Worm (Caenorhabditis elegans) whole organism, L1 larva: Measurements from ENCODE around the gene srt-41.

ENCODE experiments used
- C04F5.9 ChIP-seq: sonication (generic microtip); optimal IDR thresholded peaks from 2 replicates; lab custom pipeline; 2016; ENCODE audit warnings: missing genetic modification characterization, missing compliant biosample characterization
- C34B4.2 ChIP-seq: sonication (generic microtip); optimal IDR thresholded peaks from 2 replicates; lab custom pipeline; 2017; ENCODE audit warnings: mild to moderate bottlenecking, missing genetic modification characterization, missing compliant biosample characterization
- F16B12.6 ChIP-seq: fragments of 150-350 bp; optimal IDR thresholded peaks from 2 replicates; lab custom pipeline; 2014; ENCODE audit warnings: missing biosample characterization, missing genetic modification characterization
- Y116A8C.19 ChIP-seq: sonication (generic microtip); optimal IDR thresholded peaks from 2 replicates; lab custom pipeline; 2016; ENCODE audit warnings: missing compliant biosample characterization, missing genetic modification characterization, borderline replicate concordance
- aha-1 ChIP-seq: fragments of 150-350 bp; optimal IDR thresholded peaks from 2 replicates; lab custom pipeline; 2014; ENCODE audit warnings: missing biosample characterization, missing genetic modification characterization
- alr-1 ChIP-seq: fragments of 200-800 bp; sonication (Bioruptor generic); optimal IDR thresholded peaks from 2 replicates; lab custom pipeline; 2018; ENCODE audit warnings: borderline replicate concordance, mild to moderate bottlenecking, missing genetic modification characterization, missing compliant biosample characterization
- aly-2 ChIP-seq: fragments of 150-350 bp; optimal IDR thresholded peaks from 2 replicates; lab custom pipeline; 2014; ENCODE audit warnings: missing biosample characterization, missing genetic modification characterization
- ama-1 ChIP-seq: fragments of 150-350 bp; optimal IDR thresholded peaks from 2 replicates; lab custom pipeline; 2014
- blmp-1 ChIP-seq: fragments of 150-350 bp; optimal IDR thresholded peaks from 2 replicates; lab custom pipeline; 2014; ENCODE audit warnings: missing biosample characterization, missing genetic modification characterization
- ceh-8 ChIP-seq: fragments of 200-800 bp; sonication (Bioruptor generic); optimal IDR thresholded peaks from 2 replicates; lab custom pipeline; 2018; ENCODE audit warnings: mild to moderate bottlenecking, missing genetic modification characterization, moderate library complexity, missing compliant biosample characterization
- ces-1 ChIP-seq: fragments of 150-350 bp; optimal IDR thresholded peaks from 2 replicates; lab custom pipeline; 2014; ENCODE audit warnings: missing biosample characterization, missing genetic modification reagents, missing genetic modification characterization
- dpl-1 ChIP-seq, 3 experiments: fragments of 150-350 bp in 2 of 3; sonication (generic microtip) in 1 of 3; optimal IDR thresholded peaks; 2 replicates each; lab custom pipeline; 2014 to 2017; ENCODE audit warnings: missing biosample characterization in 3 of 3, missing genetic modification characterization in 3 of 3, missing genetic modification reagents in 3 of 3
- dsc-1 ChIP-seq: sonication (generic microtip); optimal IDR thresholded peaks from 2 replicates; lab custom pipeline; 2016; ENCODE audit warnings: mild to moderate bottlenecking, missing genetic modification characterization, missing compliant biosample characterization
- efl-3 ChIP-seq: fragments of 200-800 bp; sonication (Bioruptor generic); optimal IDR thresholded peaks from 2 replicates; lab custom pipeline; 2018; ENCODE audit warnings: mild to moderate bottlenecking, missing genetic modification characterization, missing compliant biosample characterization
- elt-3 ChIP-seq, 6 experiments: fragments of 150-350 bp in 1 of 6; sonication (generic microtip); optimal IDR thresholded peaks; 2 replicates each; lab custom pipeline; 2017 to 2018; ENCODE audit warnings: missing biosample characterization in 6 of 6, missing genetic modification characterization in 6 of 6, inconsistent platforms in 1 of 6
- ets-5 ChIP-seq: fragments of 200-800 bp; sonication (Bioruptor generic); IDR thresholded peaks from 2 replicates; pipeline ENCODE4 v1.3.6; 2022; ENCODE audit warnings: missing genetic modification characterization, missing compliant biosample characterization
- fkh-8 ChIP-seq: sonication (generic microtip); optimal IDR thresholded peaks from 2 replicates; lab custom pipeline; 2016; ENCODE audit warnings: mild to moderate bottlenecking, missing genetic modification characterization, missing compliant biosample characterization
- hlh-17 ChIP-seq: fragments of 200-800 bp; sonication (Bioruptor generic); optimal IDR thresholded peaks from 2 replicates; lab custom pipeline; 2018; ENCODE audit warnings: missing genetic modification characterization, mild to moderate bottlenecking, missing compliant biosample characterization, moderate library complexity, borderline replicate concordance
- hlh-4 ChIP-seq: sonication (generic microtip); optimal IDR thresholded peaks from 2 replicates; lab custom pipeline; 2016; ENCODE audit warnings: mild to moderate bottlenecking, missing genetic modification characterization, missing compliant biosample characterization
- hpl-2 ChIP-seq: fragments of 150-350 bp; optimal IDR thresholded peaks from 2 replicates; lab custom pipeline; 2014; ENCODE audit warnings: missing biosample characterization, missing genetic modification reagents, missing genetic modification characterization
- irx-1 ChIP-seq: sonication (generic microtip); optimal IDR thresholded peaks from 2 replicates; lab custom pipeline; 2016; ENCODE audit warnings: missing genetic modification characterization, missing compliant biosample characterization
- jun-1 ChIP-seq: fragments of 150-350 bp; optimal IDR thresholded peaks from 2 replicates; lab custom pipeline; 2014; ENCODE audit warnings: missing biosample characterization, missing genetic modification reagents, missing genetic modification characterization
- lin-13 ChIP-seq: fragments of 150-350 bp; optimal IDR thresholded peaks from 2 replicates; lab custom pipeline; 2014; ENCODE audit warnings: missing biosample characterization, missing genetic modification reagents, missing genetic modification characterization
- lin-14 ChIP-seq: fragments of 200-800 bp; sonication (Bioruptor generic); optimal IDR thresholded peaks from 2 replicates; lab custom pipeline; 2018; ENCODE audit warnings: mild to moderate bottlenecking, missing genetic modification characterization, moderate library complexity, missing compliant biosample characterization
- lin-15B ChIP-seq: fragments of 150-350 bp; sonication (generic microtip); optimal IDR thresholded peaks from 3 replicates; lab custom pipeline; 2014; ENCODE audit warnings: missing biosample characterization, missing genetic modification characterization
- lin-35 ChIP-seq, 2 experiments: fragments of 150-350 bp; optimal IDR thresholded peaks; 2 replicates each; lab custom pipeline; 2014; ENCODE audit warnings: missing biosample characterization in 2 of 2, missing genetic modification characterization in 2 of 2, missing genetic modification reagents in 2 of 2
- lin-39 ChIP-seq: fragments of 150-350 bp; optimal IDR thresholded peaks from 2 replicates; lab custom pipeline; 2014; ENCODE audit warnings: missing biosample characterization, missing genetic modification reagents, missing genetic modification characterization
- lir-3 ChIP-seq: sonication (generic microtip); optimal IDR thresholded peaks from 2 replicates; lab custom pipeline; 2016; ENCODE audit warnings: mild to moderate bottlenecking, missing genetic modification characterization, moderate library complexity, missing compliant biosample characterization; ENCODE audit not compliant: poor library complexity
- lsy-2 ChIP-seq, 2 experiments: fragments of 150-350 bp; optimal IDR thresholded peaks; 2 replicates each; lab custom pipeline; 2014; ENCODE audit warnings: missing biosample characterization in 2 of 2, missing genetic modification characterization in 2 of 2
- mab-9 ChIP-seq: fragments of 200-800 bp; sonication (Bioruptor generic); IDR thresholded peaks from 2 replicates; pipeline ENCODE4 v1.3.6; 2022; ENCODE audit warnings: missing genetic modification reagents, missing genetic modification characterization, missing compliant biosample characterization
- mdl-1 ChIP-seq, 2 experiments: fragments of 150-350 bp; optimal IDR thresholded peaks; 2 replicates each; lab custom pipeline; 2014 to 2017; ENCODE audit warnings: missing biosample characterization in 2 of 2, missing genetic modification characterization in 2 of 2, inconsistent platforms in 1 of 2
- mef-2 ChIP-seq: fragments of 150-350 bp; optimal IDR thresholded peaks from 2 replicates; lab custom pipeline; 2014; ENCODE audit warnings: missing biosample characterization, missing genetic modification characterization
- mep-1 ChIP-seq: fragments of 150-350 bp; optimal IDR thresholded peaks from 2 replicates; lab custom pipeline; 2014; ENCODE audit warnings: missing biosample characterization, missing genetic modification characterization
- nhr-12 ChIP-seq: sonication (generic microtip); optimal IDR thresholded peaks from 2 replicates; lab custom pipeline; 2017; ENCODE audit warnings: missing biosample characterization, missing genetic modification characterization
- nhr-28 ChIP-seq: fragments of 150-350 bp; optimal IDR thresholded peaks from 2 replicates; lab custom pipeline; 2014; ENCODE audit warnings: missing biosample characterization, missing genetic modification characterization
- nhr-47 ChIP-seq: sonication (generic microtip); optimal IDR thresholded peaks from 2 replicates; lab custom pipeline; 2016; ENCODE audit warnings: mild to moderate bottlenecking, missing genetic modification characterization, moderate library complexity, missing compliant biosample characterization
- nhr-71 ChIP-seq: sonication (generic microtip); optimal IDR thresholded peaks from 2 replicates; lab custom pipeline; 2016; ENCODE audit warnings: mild to moderate bottlenecking, missing genetic modification characterization, moderate library complexity, missing compliant biosample characterization
- nhr-85 ChIP-seq: sonication (generic microtip); peaks from one replicate; lab custom pipeline; 2016; ENCODE audit warnings: missing genetic modification characterization, inconsistent platforms, missing compliant biosample characterization
- nhr-90 ChIP-seq: sonication (generic microtip); optimal IDR thresholded peaks from 2 replicates; lab custom pipeline; 2016; ENCODE audit warnings: mild to moderate bottlenecking, missing genetic modification characterization, missing compliant biosample characterization; ENCODE audit not compliant: poor library complexity
- rnt-1 ChIP-seq: sonication (generic microtip); optimal IDR thresholded peaks from 2 replicates; lab custom pipeline; 2016; ENCODE audit warnings: mild to moderate bottlenecking, missing genetic modification characterization, moderate library complexity, missing compliant biosample characterization
- skn-1 ChIP-seq: fragments of 150-350 bp; optimal IDR thresholded peaks from 2 replicates; lab custom pipeline; 2014; ENCODE audit warnings: missing biosample characterization, missing genetic modification characterization
- snpc-4 ChIP-seq: fragments of 150-350 bp; optimal IDR thresholded peaks from 2 replicates; lab custom pipeline; 2014; ENCODE audit warnings: missing biosample characterization, missing genetic modification characterization
- snu-23 ChIP-seq: sonication (generic microtip); optimal IDR thresholded peaks from 2 replicates; lab custom pipeline; 2016; ENCODE audit warnings: missing genetic modification characterization, missing compliant biosample characterization
- sox-4 ChIP-seq: sonication (generic microtip); optimal IDR thresholded peaks from 2 replicates; lab custom pipeline; 2016; ENCODE audit warnings: missing genetic modification characterization, missing compliant biosample characterization
- sptf-1 ChIP-seq: fragments of 150-350 bp; optimal IDR thresholded peaks from 2 replicates; lab custom pipeline; 2014; ENCODE audit warnings: missing biosample characterization, missing genetic modification characterization
- sup-37 ChIP-seq: fragments of 200-800 bp; sonication (Bioruptor generic); optimal IDR thresholded peaks from 2 replicates; lab custom pipeline; 2018; ENCODE audit warnings: mild to moderate bottlenecking, missing genetic modification characterization, missing compliant biosample characterization
- tbx-2 ChIP-seq: sonication (generic microtip); optimal IDR thresholded peaks from 2 replicates; lab custom pipeline; 2016; ENCODE audit warnings: missing genetic modification characterization, missing compliant biosample characterization
- unc-130 ChIP-seq: fragments of 150-350 bp; optimal IDR thresholded peaks from 2 replicates; lab custom pipeline; 2017; ENCODE audit warnings: missing biosample characterization, missing genetic modification characterization, inconsistent platforms
- xbp-1 ChIP-seq: sonication (generic microtip); optimal IDR thresholded peaks from 2 replicates; lab custom pipeline; 2016; ENCODE audit warnings: missing genetic modification characterization, missing compliant biosample characterization
- zag-1 ChIP-seq: fragments of 150-350 bp; optimal IDR thresholded peaks from 2 replicates; lab custom pipeline; 2014; ENCODE audit warnings: missing biosample characterization, missing genetic modification characterization
- ztf-11 ChIP-seq, 2 experiments: sonication (generic microtip); optimal IDR thresholded peaks; 2 replicates each; lab custom pipeline; 2016 to 2017; ENCODE audit warnings: missing genetic modification characterization in 2 of 2, missing biosample characterization in 1 of 2, missing compliant biosample characterization in 1 of 2

srt-41 gene

ce11 chrV:1804645-1805559 is 2.0 kb upstream of the srt-41 start, which contains the start of the genes hsp-16.2 and hsp-16.41:
hsp-16.2 (minus strand) TSS chrV:1804957.
hsp-16.41 (plus strand) TSS chrV:1805178.
- no peak for TF ChIP-seq lir-3 (tag; lab: Kevin White, UChicago)
- TF ChIP-seq irx-1 = no peak
- TF ChIP-seq jun-1 = no peak
- peak; percentile 31 for TF ChIP-seq skn-1 (tag; lab: Kevin White, UChicago)
- no peak for TF ChIP-seq alr-1 (tag; lab: Kevin White, UChicago)
- no peak for TF ChIP-seq unc-130
- no peak for TF ChIP-seq zag-1 (tag; lab: Kevin White, UChicago)
- no peak for TF ChIP-seq sup-37 (GFP tag; lab: Kevin White, UChicago)
- peak; percentile 80 for TF ChIP-seq snu-23 (GFP tag; lab: Kevin White, UChicago)
- no peak for TF ChIP-seq lin-39
- peak; percentile 56 for TF ChIP-seq mep-1
- no peak for TF ChIP-seq hlh-17 (GFP tag; lab: Kevin White, UChicago)
- TF ChIP-seq aly-2 (tag; lab: Kevin White, UChicago) = no peak
- no peak for TF ChIP-seq Y116A8C.19
- TF ChIP-seq xbp-1 (tag; lab: Kevin White, UChicago) = peak; percentile 32
- peak; percentile 13 for TF ChIP-seq aha-1 (tag; lab: Kevin White, UChicago)
- no peak for TF ChIP-seq ets-5 (GFP tag; lab: Robert Waterston, UW)
- no peak for TF ChIP-seq nhr-28 (tag; lab: Kevin White, UChicago)
- TF ChIP-seq ztf-11 (tag; optimal IDR thresholded peaks at IDR 0.05; lab: Kevin White, UChicago) = peak in 1 of 2 experiments; percentile 48
- TF ChIP-seq ama-1 = peak; percentile 88
- TF ChIP-seq sptf-1 (tag; lab: Kevin White, UChicago) = no peak
- TF ChIP-seq nhr-85 (tag; lab: Kevin White, UChicago) = peak; percentile 45
- TF ChIP-seq nhr-47 = peak; percentile 60
- no peak for TF ChIP-seq lin-13 (GFP tag; lab: Kevin White, UChicago)
- TF ChIP-seq tbx-2 (tag; lab: Kevin White, UChicago) = peak; percentile 10
- TF ChIP-seq hlh-4 = no peak
- peak; percentile 47 for TF ChIP-seq dsc-1 (tag; lab: Kevin White, UChicago)
- peak; percentile 79 for TF ChIP-seq nhr-71 (tag; lab: Kevin White, UChicago)
- TF ChIP-seq lin-15B (tag; lab: Kevin White, UChicago) = no peak
- TF ChIP-seq snpc-4 (tag; lab: Kevin White, UChicago) = no peak
- TF ChIP-seq fkh-8 = peak; percentile 92
- peak in 1 of 2 experiments; percentile 52 for TF ChIP-seq mdl-1 (tag; optimal IDR thresholded peaks at IDR 0.05; lab: Kevin White, UChicago)
- peak; percentile 48 for TF ChIP-seq nhr-90 (tag; lab: Kevin White, UChicago)
- no peak for TF ChIP-seq nhr-12
- TF ChIP-seq dpl-1 (GFP tag; optimal IDR thresholded peaks at IDR 0.05; lab: Kevin White, UChicago) = peak in 2 of 3 experiments; percentile 30 to 50
- TF ChIP-seq mab-9 = no peak
- peak; percentile 32 to 57 for TF ChIP-seq lin-35 (GFP tag; optimal IDR thresholded peaks at IDR 0.05; lab: Kevin White, UChicago)
- TF ChIP-seq sox-4 = peak; percentile 24
- TF ChIP-seq blmp-1 (tag; lab: Kevin White, UChicago) = peak; percentile 11
- no peak for TF ChIP-seq F16B12.6 (tag; lab: Kevin White, UChicago)
- TF ChIP-seq C34B4.2 (tag; lab: Kevin White, UChicago) = no peak
- no peak for TF ChIP-seq ceh-8 (GFP tag; lab: Kevin White, UChicago)
- no peak for TF ChIP-seq ces-1 (GFP tag; lab: Kevin White, UChicago)
- peak; percentile 94 for TF ChIP-seq lin-14 (GFP tag; lab: Kevin White, UChicago)
- peak; percentile 29 for TF ChIP-seq rnt-1 (tag; lab: Kevin White, UChicago)
- TF ChIP-seq mef-2 (tag; lab: Kevin White, UChicago) = peak; percentile 63
- peak in 1 of 2 experiments; percentile 39 for TF ChIP-seq lsy-2 (tag; optimal IDR thresholded peaks at IDR 0.05; lab: Kevin White, UChicago)
- TF ChIP-seq hpl-2 (GFP tag; lab: Kevin White, UChicago) = no peak
- TF ChIP-seq efl-3 (GFP tag; lab: Kevin White, UChicago) = no peak
- TF ChIP-seq C04F5.9 = no peak
- peak in 1 of 6 experiments; percentile 2 for TF ChIP-seq elt-3 (tag; optimal IDR thresholded peaks at IDR 0.05; lab: Kevin White, UChicago)
